Worm (Caenorhabditis elegans): Measurements from ENCODE around the gene srh-115.

- TF ChIP-seq hmg-1.2 (GFP tag; IDR thresholded peaks at IDR 0.05) (no peak), nfya-1 (tag; optimal IDR thresholded peaks at IDR 0.05; ENCODE audit: borderline replicate concordance, insufficient read depth) (no peak), ztf-18 (tag; optimal IDR thresholded peaks at IDR 0.05) (no peak), F57C9.4 (tag; optimal IDR thresholded peaks at IDR 0.05) (no peak), F23B12.7 (tag; optimal IDR thresholded peaks at IDR 0.05; ENCODE audit: insufficient read depth) (no peak), pha-4 (tag; optimal IDR thresholded peaks at IDR 0.05) (no peak), hlh-12 (tag; optimal IDR thresholded peaks at IDR 0.05) (no peak), ztf-6 (GFP tag; IDR thresholded peaks at IDR 0.05) (no peak), Y53G8AR.9 (GFP tag; conservative IDR thresholded peaks at IDR 0.05) (no peak)
These were observed 32.2 kb upstream of the srh-115 start, which contains the start of gene srh-252 for ce11 chrV:17223305-17223704.

Data from whole organism, young adult.